Fruit fly (Drosophila melanogaster): ENCODE data around the gene CG4318.

Gene CG4318

dm6 chrX:13131063-13131773, 23.5 kb downstream of the CG4318 start (continued):
- TF ChIP-seq p53 (GFP tag; optimal IDR thresholded peaks at IDR 0.05), result peak; percentile 97
- peak; percentile 98 for TF ChIP-seq ham (GFP tag; IDR thresholded peaks at IDR 0.05)
- TF ChIP-seq CG31388 (GFP tag; optimal IDR thresholded peaks at IDR 0.05), result peak; percentile 97
- peak; percentile 94 for TF ChIP-seq CG15601 (tag; optimal IDR thresholded peaks at IDR 0.05)
- TF ChIP-seq Hr78 (GFP tag; optimal IDR thresholded peaks at IDR 0.05), result peak in 1 of 2 experiments; percentile 87
- TF ChIP-seq CG32532 (GFP tag; IDR thresholded peaks at IDR 0.05), result peak; percentile 100
- TF ChIP-seq CG11085 (GFP tag; IDR thresholded peaks at IDR 0.05), result peak; percentile 99
- peak; percentile 99 for TF ChIP-seq vfl (GFP tag; optimal IDR thresholded peaks at IDR 0.05)
- TF ChIP-seq yki (optimal IDR thresholded peaks at IDR 0.05), result peak; percentile 93
- peak; percentile 99 for TF ChIP-seq Mad (GFP tag; optimal IDR thresholded peaks at IDR 0.05)
- peak; percentile 98 for TF ChIP-seq CG1647 (GFP tag; optimal IDR thresholded peaks at IDR 0.05)
- TF ChIP-seq CG4404 (GFP tag; IDR thresholded peaks at IDR 0.05), result peak; percentile 99
- peak; percentile 91 for TF ChIP-seq CG10431 (GFP tag; optimal IDR thresholded peaks at IDR 0.05)
- TF ChIP-seq ems (GFP tag; optimal IDR thresholded peaks at IDR 0.05), result peak; percentile 99
- TF ChIP-seq CG10654 (GFP tag; optimal IDR thresholded peaks at IDR 0.05), result peak; percentile 99
- peak; percentile 99 for TF ChIP-seq CG18619 (GFP tag; optimal IDR thresholded peaks at IDR 0.05)
- TF ChIP-seq zf30C (GFP tag; optimal IDR thresholded peaks at IDR 0.05), result peak; percentile 42
- peak; percentile 99 for TF ChIP-seq Ptx1 (GFP tag; IDR thresholded peaks at IDR 0.05)
- TF ChIP-seq so (GFP tag; IDR thresholded peaks at IDR 0.05), result peak; percentile 99
- TF ChIP-seq sqz (GFP tag; optimal IDR thresholded peaks at IDR 0.05), result peak; percentile 94
- TF ChIP-seq Bgb (GFP tag; IDR thresholded peaks at IDR 0.05; ENCODE audit: partially characterized antibody), result peak; percentile 70
- peak; percentile 94 for TF ChIP-seq dan (GFP tag; IDR thresholded peaks at IDR 0.05)
- TF ChIP-seq repo (GFP tag; optimal IDR thresholded peaks at IDR 0.05), result peak; percentile 99
- peak; percentile 96 for TF ChIP-seq CG15696 (tag; optimal IDR thresholded peaks at IDR 0.05)
- TF ChIP-seq CG2202 (tag; optimal IDR thresholded peaks at IDR 0.05), result peak; percentile 95
- TF ChIP-seq nom (GFP tag; optimal IDR thresholded peaks at IDR 0.05), result peak; percentile 73
- TF ChIP-seq CG30431 (GFP tag; optimal IDR thresholded peaks at IDR 0.05), result peak; percentile 99
- TF ChIP-seq CG9215 (GFP tag; IDR thresholded peaks at IDR 0.05), result peak; percentile 98
- peak; percentile 100 for TF ChIP-seq Drgx (GFP tag; IDR thresholded peaks at IDR 0.05)
- peak; percentile 58 for TF ChIP-seq Dref (GFP tag; IDR thresholded peaks at IDR 0.05)
- TF ChIP-seq Fer1 (GFP tag; optimal IDR thresholded peaks at IDR 0.05), result peak; percentile 99
- peak; percentile 99 for TF ChIP-seq CG2678 (tag; optimal IDR thresholded peaks at IDR 0.05)
- TF ChIP-seq Hmr (GFP tag; optimal IDR thresholded peaks at IDR 0.05), result peak; percentile 100
- peak; percentile 99 for TF ChIP-seq CG14441 (GFP tag; IDR thresholded peaks at IDR 0.05)
- peak; percentile 89 for TF ChIP-seq ac (GFP tag; optimal IDR thresholded peaks at IDR 0.05)
- peak; percentile 99 for TF ChIP-seq CG13894 (tag; optimal IDR thresholded peaks at IDR 0.05)
- peak; percentile 99 for TF ChIP-seq chn (GFP tag; optimal IDR thresholded peaks at IDR 0.05)
- peak; percentile 99 for TF ChIP-seq dmrt99B (tag; optimal IDR thresholded peaks at IDR 0.05)
- TF ChIP-seq TFAM (GFP tag; optimal IDR thresholded peaks at IDR 0.05), result peak; percentile 87
- peak; percentile 98 for TF ChIP-seq B-H2 (GFP tag; optimal IDR thresholded peaks at IDR 0.05)
- peak; percentile 99 for TF ChIP-seq CG7839 (tag; optimal IDR thresholded peaks at IDR 0.05)
- TF ChIP-seq Opbp (GFP tag; IDR thresholded peaks at IDR 0.05; ENCODE audit: partially characterized antibody), result peak; percentile 59; the same call in 1 of the 3 replicates
- TF ChIP-seq Chrac-16 (GFP tag; optimal IDR thresholded peaks at IDR 0.05), result peak; percentile 99
- peak; percentile 99 for TF ChIP-seq Usf (GFP tag; optimal IDR thresholded peaks at IDR 0.05)
- TF ChIP-seq bcd (GFP tag; optimal IDR thresholded peaks at IDR 0.05), result peak; percentile 99
- peak; percentile 96 for TF ChIP-seq salm (tag; optimal IDR thresholded peaks at IDR 0.05)
- peak; percentile 100 for TF ChIP-seq MBD-R2 (GFP tag; IDR thresholded peaks at IDR 0.05)
- TF ChIP-seq onecut (GFP tag; IDR thresholded peaks at IDR 0.05), result peak; percentile 98
- TF ChIP-seq CG11093 (GFP tag; IDR thresholded peaks at IDR 0.05), result peak; percentile 99
- TF ChIP-seq trem (tag; optimal IDR thresholded peaks at IDR 0.05), result peak; percentile 90
